Fruit fly (Drosophila melanogaster) whole organism, embryonic: Measurements from ENCODE around the gene CG1273.

Experiments used
- Atf3 ChIP-seq: fragments of 200-800 bp; sonication (Bioruptor generic); optimal IDR thresholded peaks from 3 replicates; lab custom pipeline; 2016; ENCODE audit warnings: missing biosample characterization, missing genetic modification characterization
- Bteb2 ChIP-seq: fragments of 200-800 bp; sonication (Bioruptor generic); optimal IDR thresholded peaks from 2 replicates; lab custom pipeline; 2016; ENCODE audit warnings: missing biosample characterization, missing genetic modification characterization
- CG10543 ChIP-seq: fragments of 200-800 bp; sonication (Bioruptor generic); optimal IDR thresholded peaks from 3 replicates; lab custom pipeline; 2017; ENCODE audit warnings: missing biosample characterization, mild to moderate bottlenecking, missing genetic modification characterization, moderate library complexity
- CG10654 ChIP-seq: fragments of 200-800 bp; sonication (Bioruptor generic); optimal IDR thresholded peaks from 2 replicates; lab custom pipeline; 2016; ENCODE audit warnings: missing biosample characterization, missing genetic modification characterization
- CG11093 ChIP-seq: fragments of 200-800 bp; sonication (Bioruptor generic); IDR thresholded peaks from 3 replicates; pipeline ENCODE4 v1.3.6; 2022; ENCODE audit warnings: missing biosample characterization, missing genetic modification characterization
- CG11247 ChIP-seq: fragments of 200-800 bp; sonication (Bioruptor generic); IDR thresholded peaks from 2 replicates; pipeline ENCODE4 v1.3.6; 2022; ENCODE audit warnings: missing biosample characterization, missing genetic modification characterization
- CG11456 ChIP-seq: fragments of 200-800 bp; sonication (Bioruptor generic); IDR thresholded peaks from 3 replicates; pipeline ENCODE4 v1.3.6; 2022; ENCODE audit warnings: missing biosample characterization, missing genetic modification characterization
- CG11695 ChIP-seq: fragments of 200-800 bp; sonication (Bioruptor generic); IDR thresholded peaks from 3 replicates; pipeline ENCODE4 v1.3.6; 2022; ENCODE audit warnings: missing biosample characterization, missing genetic modification characterization
- CG12104 ChIP-seq: fragments of 200-800 bp; sonication (Bioruptor generic); optimal IDR thresholded peaks from 3 replicates; lab custom pipeline; 2016; ENCODE audit warnings: missing biosample characterization, missing genetic modification characterization
- CG12942 ChIP-seq: fragments of 200-800 bp; sonication (Bioruptor generic); optimal IDR thresholded peaks from 3 replicates; lab custom pipeline; 2016; ENCODE audit warnings: missing biosample characterization, missing genetic modification characterization
- CG13624 ChIP-seq: fragments of 200-800 bp; sonication (Bioruptor generic); optimal IDR thresholded peaks from 2 replicates; lab custom pipeline; 2016; ENCODE audit warnings: missing biosample characterization, missing genetic modification characterization
- CG15011 ChIP-seq: fragments of 200-800 bp; sonication (Bioruptor generic); optimal IDR thresholded peaks from 3 replicates; lab custom pipeline; 2018; ENCODE audit warnings: missing biosample characterization, mild to moderate bottlenecking, missing genetic modification characterization
- CG18476 ChIP-seq: fragments of 200-800 bp; sonication (Bioruptor generic); optimal IDR thresholded peaks from 2 replicates; lab custom pipeline; 2016; ENCODE audit warnings: missing biosample characterization, mild to moderate bottlenecking, missing genetic modification characterization
- CG2199 ChIP-seq: fragments of 200-800 bp; sonication (Bioruptor generic); IDR thresholded peaks from 3 replicates; pipeline ENCODE4 v1.3.6; 2022; ENCODE audit warnings: missing biosample characterization, missing genetic modification characterization
- CG30403 ChIP-seq: fragments of 200-800 bp; sonication (Bioruptor generic); optimal IDR thresholded peaks from 3 replicates; lab custom pipeline; 2016; ENCODE audit warnings: missing biosample characterization, missing genetic modification characterization
- CG3065 ChIP-seq: fragments of 200-800 bp; sonication (Bioruptor generic); optimal IDR thresholded peaks from 2 replicates; lab custom pipeline; 2016; ENCODE audit warnings: missing biosample characterization, missing genetic modification characterization
- CG3281 ChIP-seq: fragments of 200-800 bp; sonication (Bioruptor generic); optimal IDR thresholded peaks from 3 replicates; lab custom pipeline; 2017; ENCODE audit warnings: missing biosample characterization, mild to moderate bottlenecking, missing genetic modification characterization
- CG4282 ChIP-seq: fragments of 200-800 bp; sonication (Bioruptor generic); optimal IDR thresholded peaks from 2 replicates; lab custom pipeline; 2016; ENCODE audit warnings: missing biosample characterization, missing genetic modification characterization
- CG4854 ChIP-seq: fragments of 200-800 bp; sonication (Bioruptor generic); optimal IDR thresholded peaks from 2 replicates; lab custom pipeline; 2016; ENCODE audit warnings: missing biosample characterization, missing genetic modification characterization, inconsistent platforms
- CG5953 ChIP-seq: fragments of 200-800 bp; sonication (Bioruptor generic); IDR thresholded peaks from 2 replicates; pipeline ENCODE4 v1.3.6; 2022; ENCODE audit warnings: missing biosample characterization, missing genetic modification characterization
- CG9797 ChIP-seq: fragments of 200-800 bp; sonication (Bioruptor generic); optimal IDR thresholded peaks from 3 replicates; lab custom pipeline; 2018; ENCODE audit warnings: missing biosample characterization, mild to moderate bottlenecking, missing genetic modification characterization
- CHES-1-like ChIP-seq: fragments of 200-800 bp; sonication (Bioruptor generic); optimal IDR thresholded peaks from 2 replicates; lab custom pipeline; 2016; ENCODE audit warnings: missing biosample characterization, missing genetic modification characterization
- D19B ChIP-seq: fragments of 200-800 bp; sonication (Bioruptor generic); optimal IDR thresholded peaks from 2 replicates; lab custom pipeline; 2017; ENCODE audit warnings: missing biosample characterization, mild to moderate bottlenecking, missing genetic modification characterization
- Eip74EF ChIP-seq, 2 experiments: fragments of 200-800 bp in 1 of 2; fragments of >200 bp in 1 of 2; sonication (Bioruptor generic) in 1 of 2; optimal IDR thresholded peaks; 2 replicates each; lab custom pipeline; 2017 to 2019; ENCODE audit warnings: missing biosample characterization in 2 of 2, missing genetic modification characterization in 2 of 2, mild to moderate bottlenecking in 1 of 2, moderate library complexity in 1 of 2
- Fer3 ChIP-seq: fragments of 200-800 bp; sonication (Bioruptor generic); optimal IDR thresholded peaks from 2 replicates; lab custom pipeline; 2018; ENCODE audit warnings: missing biosample characterization, mild to moderate bottlenecking, missing genetic modification characterization, moderate library complexity
- HmgD ChIP-seq: fragments of 200-800 bp; sonication (Bioruptor generic); optimal IDR thresholded peaks from 3 replicates; lab custom pipeline; 2016; ENCODE audit warnings: missing biosample characterization, missing genetic modification characterization
- Lim3 ChIP-seq: fragments of 200-800 bp; sonication (Bioruptor generic); IDR thresholded peaks from 2 replicates; pipeline ENCODE4 v1.3.6; 2022; ENCODE audit warnings: missing biosample characterization, missing genetic modification characterization
- Mad ChIP-seq: fragments of 200-800 bp; sonication (Bioruptor generic); optimal IDR thresholded peaks from 2 replicates; lab custom pipeline; 2016; ENCODE audit warnings: missing biosample characterization, missing genetic modification characterization
- Med ChIP-seq: fragments of 200-800 bp; sonication (Bioruptor generic); peaks from one replicate; lab custom pipeline; 2016; ENCODE audit warnings: missing biosample characterization, missing genetic modification characterization, mild to moderate bottlenecking, inconsistent platforms, moderate library complexity
- Oaz ChIP-seq: fragments of 200-800 bp; sonication (Bioruptor generic); IDR thresholded peaks from 2 replicates; pipeline ENCODE4 v1.3.6; 2022; ENCODE audit warnings: missing biosample characterization, missing genetic modification characterization
- Pdp1 ChIP-seq, 2 experiments: fragments of 200-800 bp; sonication (Bioruptor generic); optimal IDR thresholded peaks; 3 replicates each; lab custom pipeline; 2016; ENCODE audit warnings: missing biosample characterization in 2 of 2, missing genetic modification characterization in 2 of 2, mild to moderate bottlenecking in 1 of 2, moderate library complexity in 1 of 2
- Scr ChIP-seq: fragments of 200-800 bp; sonication (Bioruptor generic); IDR thresholded peaks from 2 replicates; pipeline ENCODE4 v1.3.6; 2022; ENCODE audit warnings: missing biosample characterization, missing genetic modification characterization; ENCODE audit not compliant: partially characterized antibody
- cg ChIP-seq: fragments of 200-800 bp; sonication (Bioruptor generic); optimal IDR thresholded peaks from 3 replicates; lab custom pipeline; 2019; ENCODE audit warnings: missing biosample characterization, mild to moderate bottlenecking, missing genetic modification characterization, moderate library complexity
- crol ChIP-seq: fragments of 200-800 bp; sonication (Bioruptor generic); IDR thresholded peaks from 2 replicates; pipeline ENCODE4 v1.3.6; 2022; ENCODE audit warnings: missing biosample characterization, missing genetic modification characterization
- eve ChIP-seq, 2 experiments: fragments of >200 bp; optimal IDR thresholded peaks; 2 replicates each; lab custom pipeline; 2017; ENCODE audit warnings: missing biosample characterization in 2 of 2, missing genetic modification characterization in 2 of 2
- ewg ChIP-seq: fragments of 200-800 bp; sonication (Bioruptor generic); optimal IDR thresholded peaks from 3 replicates; lab custom pipeline; 2017; ENCODE audit warnings: mild to moderate bottlenecking, missing biosample characterization, missing genetic modification reagents, missing genetic modification characterization
- eyg ChIP-seq: fragments of 200-800 bp; sonication (Bioruptor generic); optimal IDR thresholded peaks from 3 replicates; lab custom pipeline; 2016; ENCODE audit warnings: missing biosample characterization, missing genetic modification characterization
- fd102C ChIP-seq: fragments of 200-800 bp; sonication (Bioruptor generic); optimal IDR thresholded peaks from 2 replicates; lab custom pipeline; 2018; ENCODE audit warnings: missing biosample characterization, mild to moderate bottlenecking, missing genetic modification characterization, moderate library complexity
- ftz-f1 ChIP-seq: fragments of 200-800 bp; sonication (Bioruptor generic); optimal IDR thresholded peaks from 2 replicates; lab custom pipeline; 2016; ENCODE audit warnings: missing biosample characterization, missing genetic modification characterization
- gfzf ChIP-seq: fragments of 200-800 bp; sonication (Bioruptor generic); optimal IDR thresholded peaks from 2 replicates; lab custom pipeline; 2016; ENCODE audit warnings: missing biosample characterization, mild to moderate bottlenecking, missing genetic modification characterization, moderate library complexity
- hkb ChIP-seq, 2 experiments: fragments of 200-800 bp in 1 of 2; fragments of >200 bp in 1 of 2; sonication (Bioruptor generic) in 1 of 2; IDR thresholded peaks in 1 of 2; optimal IDR thresholded peaks in 1 of 2; 2 replicates each; pipeline versions ENCODE4 v1.3.6 to Lab custom; 2017 to 2022; ENCODE audit warnings: missing biosample characterization in 1 of 2, missing genetic modification characterization in 1 of 2
- hth ChIP-seq: fragments of >200 bp; optimal IDR thresholded peaks from 2 replicates; lab custom pipeline; 2017; ENCODE audit warnings: inconsistent platforms
- jigr1 ChIP-seq: fragments of 200-800 bp; sonication (Bioruptor generic); IDR thresholded peaks from 3 replicates; pipeline ENCODE4 v1.3.6; 2022; ENCODE audit warnings: missing biosample characterization, missing genetic modification characterization
- jumu ChIP-seq: fragments of 200-800 bp; sonication (Bioruptor generic); optimal IDR thresholded peaks from 3 replicates; lab custom pipeline; 2016; ENCODE audit warnings: missing biosample characterization, missing genetic modification characterization
- kah ChIP-seq: fragments of 200-800 bp; sonication (Bioruptor generic); optimal IDR thresholded peaks from 2 replicates; lab custom pipeline; 2018; ENCODE audit warnings: missing biosample characterization, mild to moderate bottlenecking, missing genetic modification characterization
- klu ChIP-seq: fragments of 200-800 bp; sonication (Bioruptor generic); IDR thresholded peaks from 2 replicates; pipeline ENCODE4 v1.3.6; 2022; ENCODE audit warnings: missing biosample characterization, missing genetic modification characterization
- nom ChIP-seq: fragments of 200-800 bp; sonication (Bioruptor generic); optimal IDR thresholded peaks from 2 replicates; lab custom pipeline; 2017; ENCODE audit warnings: missing biosample characterization, missing genetic modification characterization, mild to moderate bottlenecking, moderate library complexity, missing genetic modification reagents
- pho ChIP-seq: fragments of 200-800 bp; sonication (Bioruptor generic); optimal IDR thresholded peaks from 2 replicates; lab custom pipeline; 2016; ENCODE audit warnings: missing biosample characterization, missing genetic modification characterization
- rib ChIP-seq: fragments of 200-800 bp; sonication (Bioruptor generic); IDR thresholded peaks from 2 replicates; pipeline ENCODE4 v1.3.6; 2022; ENCODE audit warnings: missing biosample characterization, missing genetic modification characterization
- wdn ChIP-seq: fragments of 200-800 bp; sonication (Bioruptor generic); IDR thresholded peaks from 2 replicates; pipeline ENCODE4 v1.3.6; 2022; ENCODE audit warnings: missing biosample characterization, missing genetic modification characterization
- yki ChIP-seq: fragments of >200 bp; optimal IDR thresholded peaks from 3 replicates; lab custom pipeline; 2018

Gene CG1273

DNA sequence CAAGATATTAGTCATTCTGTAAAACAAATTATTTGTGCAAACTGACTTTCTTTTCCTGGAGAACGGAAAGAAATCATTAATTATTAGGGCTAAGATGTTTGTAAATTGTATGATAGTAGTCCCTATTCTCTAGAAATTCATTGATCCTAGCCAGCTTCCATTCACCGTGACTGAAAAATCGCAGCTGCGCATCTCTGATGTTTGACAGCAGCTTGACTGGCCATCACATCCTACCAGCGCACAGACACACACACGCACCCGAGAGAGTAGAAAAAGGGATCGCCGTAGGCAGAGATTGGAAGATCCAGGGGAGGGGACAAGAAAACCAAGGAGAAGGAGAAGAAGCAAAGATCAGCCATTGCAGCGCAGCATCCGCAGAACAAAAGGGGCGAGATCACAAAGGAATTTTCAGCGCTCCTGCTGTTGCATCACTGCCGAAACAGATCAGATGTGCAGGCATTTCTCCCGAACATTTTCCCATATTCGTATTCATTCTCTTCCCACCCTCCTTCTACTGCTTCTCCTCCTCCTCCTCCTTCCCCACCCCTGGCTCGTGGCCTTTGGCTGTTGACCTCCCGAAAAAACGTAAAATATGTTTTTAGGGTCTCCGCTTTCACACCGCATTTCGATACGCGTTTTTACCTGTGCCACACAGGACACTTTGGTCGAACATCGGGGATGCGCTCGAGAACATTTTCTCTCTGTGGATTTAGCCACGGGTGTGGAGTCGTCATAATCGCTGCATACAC lies 10.5 kb upstream of the CG1273 start (continued):
- TF ChIP-seq nom (GFP tag; lab: Kevin White, UChicago) (no peak), CHES-1-like (GFP tag; lab: Kevin White, UChicago) (no peak), Bteb2 (GFP tag; lab: Kevin White, UChicago) (no peak), CG15011 (GFP tag; lab: Kevin White, UChicago) (no peak), CG4282 (GFP tag; lab: Kevin White, UChicago) (no peak), kah (GFP tag; lab: Kevin White, UChicago) (no peak), CG5953 (GFP tag; lab: Robert Waterston, UW) (no peak), Pdp1 (GFP tag; optimal IDR thresholded peaks at IDR 0.05; lab: Kevin White, UChicago) (peak in 1 of 2 experiments; percentile 29), rib (GFP tag; lab: Robert Waterston, UW) (0 out of 2 replicates have a peak, but pooled peaks have one; percentile 12), CG12104 (GFP tag; lab: Kevin White, UChicago) (no peak), CG11695 (GFP tag; lab: Robert Waterston, UW) (peak; percentile 49; the same call in 1 of the 3 replicates), CG2199 (GFP tag; lab: Robert Waterston, UW) (0 out of 3 replicates have a peak, but pooled peaks have one; percentile 27), hth (lab: Kevin White, UChicago) (no peak), Scr (no peak), CG11247 (GFP tag; lab: Robert Waterston, UW) (no peak), Fer3 (tag; lab: Kevin White, UChicago) (no peak), ewg (GFP tag; lab: Kevin White, UChicago) (no peak), Med (peak; percentile 86), CG3281 (no peak), crol (peak; percentile 77), fd102C (GFP tag; lab: Kevin White, UChicago) (no peak), CG30403 (no peak), CG10654 (GFP tag; lab: Kevin White, UChicago) (no peak), D19B (no peak), jigr1 (no peak), hkb (optimal IDR thresholded peaks at IDR 0.05; lab: Kevin White, UChicago) (no peak), hkb (GFP tag; IDR thresholded peaks at IDR 0.05; lab: Robert Waterston, UW) (no peak), yki (lab: Kevin White, UChicago) (no peak), CG3065 (no peak), CG4854 (GFP tag; lab: Kevin White, UChicago) (no peak), CG9797 (GFP tag; lab: Kevin White, UChicago) (no peak), CG12942 (GFP tag; lab: Kevin White, UChicago) (no peak), CG10543 (GFP tag; lab: Kevin White, UChicago) (no peak), gfzf (GFP tag; lab: Kevin White, UChicago) (no peak), klu (no peak), cg (no peak), CG18476 (GFP tag; lab: Kevin White, UChicago) (no peak), ftz-f1 (GFP tag; lab: Kevin White, UChicago) (peak; percentile 6), CG13624 (GFP tag; lab: Kevin White, UChicago) (no peak), CG11456 (no peak), Lim3 (GFP tag; lab: Robert Waterston, UW) (no peak), Oaz (GFP tag; lab: Robert Waterston, UW) (no peak), Eip74EF (GFP tag; optimal IDR thresholded peaks at IDR 0.05; lab: Kevin White, UChicago) (no peak), HmgD (GFP tag; lab: Kevin White, UChicago) (no peak), eve (GFP tag; optimal IDR thresholded peaks at IDR 0.05; lab: Kevin White, UChicago) (no peak), Mad (GFP tag; lab: Kevin White, UChicago) (no peak), wdn (GFP tag; lab: Robert Waterston, UW) (no peak), CG11093 (GFP tag; lab: Robert Waterston, UW) (no peak), pho (GFP tag; lab: Kevin White, UChicago) (no peak), Atf3 (GFP tag; lab: Kevin White, UChicago) (no peak), eyg (no peak), jumu (GFP tag; lab: Kevin White, UChicago) (no peak)
